Worm (Caenorhabditis elegans) whole organism, L4/young adult: ENCODE results near the gene wee-1.1.
A peak's percentile ranks its signal among the peaks of the same experiment; 100 is the strongest.

Experiments used
- W03F9.2 ChIP-seq: fragments of 150-350 bp; optimal IDR thresholded peaks from 2 replicates; lab custom pipeline; 2014; ENCODE audit warnings: missing biosample characterization, missing genetic modification characterization
- dao-5 ChIP-seq: sonication (generic microtip); optimal IDR thresholded peaks from 2 replicates; lab custom pipeline; 2016; ENCODE audit warnings: missing genotype, missing genetic modification characterization, moderate library complexity, missing compliant biosample characterization
- him-1 ChIP-seq: sonication (generic microtip); optimal IDR thresholded peaks from 2 replicates; lab custom pipeline; 2016; ENCODE audit warnings: missing genotype, missing genetic modification reagents, missing genetic modification characterization, missing compliant biosample characterization

The wee-1.1 gene

ce11 chrII:9609296-9609695 lies 25.9 kb upstream of the wee-1.1 start, which contains the start of gene pap-2:
Gene pap-2, minus strand, starts transcription at chrII:9609396.
- no peak for TF ChIP-seq W03F9.2
- TF ChIP-seq him-1 (tag; lab: Kevin White, UChicago): no peak
- TF ChIP-seq dao-5 (tag; lab: Kevin White, UChicago): no peak

ce11 chrII:9607137-9607536 lies 23.8 kb upstream of the wee-1.1 start:
- TF ChIP-seq dao-5 (tag; lab: Kevin White, UChicago) (no peak), W03F9.2 (no peak), him-1 (tag; lab: Kevin White, UChicago) (no peak)

- TF ChIP-seq dao-5 (tag; lab: Kevin White, UChicago): no peak
- TF ChIP-seq W03F9.2: no peak
Observed at ce11 chrII:9606485-9607036, 23.2 kb upstream of the wee-1.1 start.

ce11 chrII:9605954-9606353 lies 22.6 kb upstream of the wee-1.1 start:
- no peak for TF ChIP-seq dao-5 (tag; lab: Kevin White, UChicago)
- no peak for TF ChIP-seq W03F9.2
- TF ChIP-seq him-1 (tag; lab: Kevin White, UChicago): no peak

ce11 chrII:9605336-9605735 lies 22.0 kb upstream of the wee-1.1 start, which contains the start of gene nhr-19:
Gene nhr-19, minus strand, starts transcription at chrII:9605526.
- no peak for TF ChIP-seq W03F9.2
- no peak for TF ChIP-seq him-1 (tag; lab: Kevin White, UChicago)
- no peak for TF ChIP-seq dao-5 (tag; lab: Kevin White, UChicago)

ce11 chrII:9604685-9605084 lies 21.3 kb upstream of the wee-1.1 start:
- TF ChIP-seq dao-5 (tag; lab: Kevin White, UChicago) (no peak), him-1 (tag; lab: Kevin White, UChicago) (no peak), W03F9.2 (no peak)

- TF ChIP-seq W03F9.2 (no peak), him-1 (tag; lab: Kevin White, UChicago) (no peak), dao-5 (tag; lab: Kevin White, UChicago) (no peak)
Observed at ce11 chrII:9604063-9604462, 20.7 kb upstream of the wee-1.1 start.

ce11 chrII:9603419-9603818 lies 20.1 kb upstream of the wee-1.1 start:
- TF ChIP-seq dao-5 (tag; lab: Kevin White, UChicago) (no peak), him-1 (tag; lab: Kevin White, UChicago) (no peak), W03F9.2 (peak; percentile 71)

- TF ChIP-seq W03F9.2: no peak
Observed at ce11 chrII:9602566-9602965, 19.2 kb upstream of the wee-1.1 start.

ce11 chrII:9601679-9602078 lies 18.3 kb upstream of the wee-1.1 start:
- TF ChIP-seq dao-5 (tag; lab: Kevin White, UChicago) (no peak), him-1 (tag; lab: Kevin White, UChicago) (no peak), W03F9.2 (no peak)

ce11 chrII:9601069-9601468 lies 17.7 kb upstream of the wee-1.1 start:
- TF ChIP-seq W03F9.2 (peak; percentile 29), him-1 (tag; lab: Kevin White, UChicago) (no peak)

ce11 chrII:9600022-9600722 lies 16.8 kb upstream of the wee-1.1 start:
- no peak for TF ChIP-seq him-1 (tag; lab: Kevin White, UChicago)
- no peak for TF ChIP-seq W03F9.2
- TF ChIP-seq dao-5 (tag; lab: Kevin White, UChicago): no peak

- TF ChIP-seq W03F9.2 (no peak), dao-5 (tag; lab: Kevin White, UChicago) (no peak), him-1 (tag; lab: Kevin White, UChicago) (no peak)
Observed at ce11 chrII:9597516-9598047, 14.2 kb upstream of the wee-1.1 start, which contains the start of gene mrpl-53. Gene mrpl-53, plus strand, starts transcription at chrII:9597622.

- TF ChIP-seq dao-5 (tag; lab: Kevin White, UChicago) (no peak), W03F9.2 (no peak), him-1 (tag; lab: Kevin White, UChicago) (no peak)
Observed at ce11 chrII:9596401-9596800, 13.0 kb upstream of the wee-1.1 start, which contains the start of gene E02H1.6. Gene E02H1.6, plus strand, starts transcription at chrII:9596701.

ce11 chrII:9594924-9595323 lies 11.6 kb upstream of the wee-1.1 start, which contains the start of gene E02H1.5:
Gene E02H1.5, plus strand, starts transcription at chrII:9595224.
- TF ChIP-seq dao-5 (tag; lab: Kevin White, UChicago) (no peak), him-1 (tag; lab: Kevin White, UChicago) (no peak), W03F9.2 (no peak)
